Worm (Caenorhabditis elegans) whole organism, L2 larva: ENCODE results near the gene F44F4.3.

Experiments
- F13H6.1 ChIP-seq: sonication (generic microtip); optimal IDR thresholded peaks from 2 replicates; lab custom pipeline; 2016; ENCODE audit warnings: missing genetic modification characterization, missing compliant biosample characterization
- R02D3.7 ChIP-seq: fragments of 150-350 bp; optimal IDR thresholded peaks from 2 replicates; lab custom pipeline; 2014; ENCODE audit warnings: missing biosample characterization, missing genetic modification characterization
- ZK546.5 ChIP-seq: sonication (generic microtip); optimal IDR thresholded peaks from 2 replicates; lab custom pipeline; 2017; ENCODE audit warnings: missing biosample characterization, missing genetic modification characterization
- crh-2 ChIP-seq: sonication (generic microtip); optimal IDR thresholded peaks from 2 replicates; lab custom pipeline; 2017; ENCODE audit warnings: missing biosample characterization, missing genetic modification characterization
- egl-27 ChIP-seq: sonication (generic microtip); optimal IDR thresholded peaks from 3 replicates; lab custom pipeline; 2017; ENCODE audit warnings: missing biosample characterization, missing genetic modification reagents, missing genetic modification characterization
- elt-1 ChIP-seq: fragments of 150-350 bp; optimal IDR thresholded peaks from 2 replicates; lab custom pipeline; 2014; ENCODE audit warnings: missing biosample characterization, missing genetic modification characterization
- elt-3 ChIP-seq: sonication (generic microtip); optimal IDR thresholded peaks from 2 replicates; lab custom pipeline; 2017; ENCODE audit warnings: missing biosample characterization, missing genetic modification characterization
- fos-1 ChIP-seq: fragments of 150-350 bp; optimal IDR thresholded peaks from 2 replicates; lab custom pipeline; 2014; ENCODE audit warnings: missing biosample characterization, missing genetic modification characterization
- gmeb-1 ChIP-seq: fragments of 150-350 bp; optimal IDR thresholded peaks from 2 replicates; lab custom pipeline; 2014; ENCODE audit warnings: missing biosample characterization, missing genetic modification characterization
- lin-11 ChIP-seq: fragments of 150-350 bp; sonication (generic microtip); optimal IDR thresholded peaks from 2 replicates; lab custom pipeline; 2014; ENCODE audit warnings: missing biosample characterization, missing genetic modification characterization, inconsistent platforms, mixed read lengths
- lin-13 ChIP-seq: fragments of 150-350 bp; optimal IDR thresholded peaks from 2 replicates; lab custom pipeline; 2014; ENCODE audit warnings: missing biosample characterization, missing genetic modification reagents, missing genetic modification characterization
- mab-5 ChIP-seq: fragments of 150-350 bp; optimal IDR thresholded peaks from 2 replicates; lab custom pipeline; 2014; ENCODE audit warnings: missing biosample characterization, missing genetic modification characterization
- mbf-1 ChIP-seq: sonication (generic microtip); optimal IDR thresholded peaks from 2 replicates; lab custom pipeline; 2017; ENCODE audit warnings: missing biosample characterization, missing genetic modification characterization
- nhr-10 ChIP-seq: sonication (generic microtip); optimal IDR thresholded peaks from 2 replicates; lab custom pipeline; 2017; ENCODE audit warnings: missing biosample characterization, missing genetic modification characterization
- nhr-11 ChIP-seq: fragments of 150-350 bp; optimal IDR thresholded peaks from 2 replicates; lab custom pipeline; 2014; ENCODE audit warnings: missing biosample characterization, missing genetic modification characterization
- nhr-12 ChIP-seq: fragments of 150-350 bp; optimal IDR thresholded peaks from 2 replicates; lab custom pipeline; 2014; ENCODE audit warnings: missing biosample characterization, missing genetic modification characterization
- nhr-129 ChIP-seq: fragments of 150-350 bp; optimal IDR thresholded peaks from 2 replicates; lab custom pipeline; 2014; ENCODE audit warnings: missing biosample characterization, missing genetic modification characterization
- nhr-21 ChIP-seq: fragments of 150-350 bp; optimal IDR thresholded peaks from 2 replicates; lab custom pipeline; 2014; ENCODE audit warnings: missing biosample characterization, missing genetic modification characterization
- nhr-237 ChIP-seq: fragments of 150-350 bp; optimal IDR thresholded peaks from 2 replicates; lab custom pipeline; 2014; ENCODE audit warnings: missing biosample characterization, missing genetic modification characterization
- nhr-25 ChIP-seq: fragments of 150-350 bp; sonication (generic microtip); optimal IDR thresholded peaks from 3 replicates; lab custom pipeline; 2014; ENCODE audit warnings: missing biosample characterization, missing genetic modification characterization
- sem-4 ChIP-seq: fragments of 150-350 bp; optimal IDR thresholded peaks from 2 replicates; lab custom pipeline; 2014; ENCODE audit warnings: missing biosample characterization, missing genetic modification reagents, missing genetic modification characterization
- sma-3 ChIP-seq: sonication (generic microtip); optimal IDR thresholded peaks from 2 replicates; lab custom pipeline; 2016; ENCODE audit warnings: missing genetic modification reagents, missing genetic modification characterization, missing compliant biosample characterization
- sma-9 ChIP-seq, 2 experiments: fragments of 150-350 bp in 1 of 2; sonication (generic microtip) in 1 of 2; optimal IDR thresholded peaks; 2 replicates each; lab custom pipeline; 2014 to 2016; ENCODE audit warnings: missing genetic modification characterization in 2 of 2, mild to moderate bottlenecking in 1 of 2, missing biosample characterization in 1 of 2, missing compliant biosample characterization in 1 of 2, missing genetic modification reagents in 1 of 2, moderate library complexity in 1 of 2
- snpc-4 ChIP-seq: fragments of 150-350 bp; optimal IDR thresholded peaks from 2 replicates; lab custom pipeline; 2014; ENCODE audit warnings: missing biosample characterization, missing genetic modification characterization
- unc-55 ChIP-seq: fragments of 150-350 bp; sonication (generic microtip); optimal IDR thresholded peaks from 3 replicates; lab custom pipeline; 2014; ENCODE audit warnings: missing biosample characterization, missing genetic modification reagents, missing genetic modification characterization
- unc-62 ChIP-seq: fragments of 150-350 bp; optimal IDR thresholded peaks from 2 replicates; lab custom pipeline; 2014; ENCODE audit warnings: missing biosample characterization, missing genetic modification reagents, missing genetic modification characterization
- zag-1 ChIP-seq: fragments of 150-350 bp; optimal IDR thresholded peaks from 2 replicates; lab custom pipeline; 2014; ENCODE audit warnings: missing biosample characterization, missing genetic modification characterization
- ztf-1 ChIP-seq: fragments of 200-800 bp; sonication (Bioruptor generic); conservative IDR thresholded peaks from 2 replicates; pipeline ENCODE4 v1.3.6; 2022; ENCODE audit warnings: missing genetic modification characterization, missing compliant biosample characterization
- ztf-11 ChIP-seq: sonication (generic microtip); optimal IDR thresholded peaks from 2 replicates; lab custom pipeline; 2017; ENCODE audit warnings: missing biosample characterization, missing genetic modification characterization

The F44F4.3 gene

DNA sequence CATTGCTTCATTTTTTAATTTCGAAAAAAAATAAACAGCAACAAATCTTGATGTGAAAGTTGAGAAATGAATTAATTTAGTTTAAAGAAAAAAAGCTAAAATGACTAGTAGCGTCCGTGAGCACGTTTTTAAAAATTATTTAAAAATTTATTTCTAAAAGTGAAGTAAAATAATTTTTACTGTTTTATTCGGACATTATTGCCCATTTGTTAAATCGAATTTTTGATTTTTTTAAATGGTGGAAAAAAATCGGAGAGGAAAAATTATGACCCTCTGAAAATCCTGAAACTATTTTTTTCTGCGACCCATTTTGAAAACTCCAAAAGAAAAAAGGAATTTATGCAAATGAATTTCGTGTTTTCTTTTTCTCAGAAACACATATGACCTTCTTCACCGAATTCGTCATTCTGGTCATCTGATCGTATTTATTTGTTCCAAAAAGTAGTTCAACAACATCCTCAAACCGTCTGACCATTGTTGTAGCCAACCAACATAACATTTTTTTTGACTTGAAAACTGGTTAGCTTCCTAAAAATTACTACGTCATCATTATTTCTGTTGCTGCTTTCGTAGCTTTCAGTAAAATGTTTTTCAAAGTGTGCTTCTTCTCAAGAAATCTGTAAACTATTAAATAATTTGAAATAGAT, at the start of gene F44F4.3:
TSS of gene F44F4.3 (minus strand) at position 51 of the 647 bp plus-strand sequence.
- TF ChIP-seq nhr-25 = peak; percentile 49
- no peak for TF ChIP-seq elt-1
- TF ChIP-seq egl-27 (tag; lab: Kevin White, UChicago) = no peak

DNA sequence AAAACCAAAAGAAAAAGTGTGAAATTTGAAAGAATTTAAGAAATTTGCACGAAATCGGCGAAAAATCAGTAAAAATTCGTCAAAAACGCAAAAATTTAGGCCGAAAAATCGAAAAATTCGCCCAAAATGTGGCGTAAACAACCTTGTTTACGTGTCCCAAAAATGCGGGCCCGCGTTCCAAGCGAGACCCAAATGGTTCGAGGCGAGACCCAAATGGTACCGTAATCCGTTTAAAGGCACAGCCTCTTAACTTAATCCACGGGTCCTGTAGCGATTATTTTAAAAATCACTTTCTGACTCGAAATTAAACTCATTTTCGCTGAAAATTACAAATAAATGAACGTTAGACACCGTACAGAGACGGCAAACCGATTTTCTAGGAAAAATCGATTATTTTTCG, 49.6 kb upstream of the F44F4.3 start:
- no peak for TF ChIP-seq nhr-10 (tag; lab: Kevin White, UChicago)
- no peak for TF ChIP-seq nhr-129 (tag; lab: Kevin White, UChicago)
- no peak for TF ChIP-seq nhr-11
- TF ChIP-seq nhr-21 (tag; lab: Kevin White, UChicago) = no peak
- no peak for TF ChIP-seq nhr-237 (tag; lab: Kevin White, UChicago)
- no peak for TF ChIP-seq sma-9 (GFP tag; optimal IDR thresholded peaks at IDR 0.05; lab: Kevin White, UChicago)
- no peak for TF ChIP-seq sma-9 (tag; optimal IDR thresholded peaks at IDR 0.05; lab: Kevin White, UChicago)
- no peak for TF ChIP-seq lin-11
- TF ChIP-seq sem-4 (tag; lab: Kevin White, UChicago) = no peak
- no peak for TF ChIP-seq lin-13 (GFP tag; lab: Kevin White, UChicago)
- TF ChIP-seq, all 48 proteins: peak for 0

DNA sequence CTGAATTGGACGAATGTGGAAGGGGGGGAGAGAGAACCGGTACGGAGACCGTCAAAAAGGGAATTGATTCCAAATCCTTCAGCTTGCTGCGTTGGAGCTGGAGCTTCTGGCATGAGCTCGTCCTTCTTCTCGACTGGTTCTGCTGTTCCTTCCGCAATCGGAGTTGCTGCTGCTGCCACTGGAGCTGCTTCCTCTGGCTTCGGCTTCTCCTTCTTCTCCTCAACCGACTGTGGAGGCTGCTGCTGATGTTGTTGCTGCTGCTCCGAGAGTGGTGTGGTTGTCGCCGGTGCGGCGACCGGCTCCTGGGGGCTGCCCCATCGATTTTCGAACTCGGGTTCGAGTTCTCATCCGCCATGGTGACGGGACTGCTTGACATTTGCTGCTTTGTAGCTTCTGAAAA, 49.1 kb upstream of the F44F4.3 start, which contains the start of gene R03D7.2:
TSS of gene R03D7.2 (minus strand) at position 399 of the 400 bp plus-strand sequence.
- TF ChIP-seq mbf-1 (tag; lab: Kevin White, UChicago) (no peak), R02D3.7 (no peak), sem-4 (tag; lab: Kevin White, UChicago) (no peak), gmeb-1 (no peak), snpc-4 (tag; lab: Kevin White, UChicago) (no peak), crh-2 (no peak), ztf-11 (no peak), ztf-1 (GFP tag; lab: Robert Waterston, UW) (no peak), F13H6.1 (no peak), unc-62 (no peak), ZK546.5 (tag; lab: Kevin White, UChicago) (no peak), fos-1 (tag; lab: Kevin White, UChicago) (no peak), sma-3 (GFP tag; lab: Kevin White, UChicago) (no peak), nhr-12 (tag; lab: Kevin White, UChicago) (no peak)

DNA sequence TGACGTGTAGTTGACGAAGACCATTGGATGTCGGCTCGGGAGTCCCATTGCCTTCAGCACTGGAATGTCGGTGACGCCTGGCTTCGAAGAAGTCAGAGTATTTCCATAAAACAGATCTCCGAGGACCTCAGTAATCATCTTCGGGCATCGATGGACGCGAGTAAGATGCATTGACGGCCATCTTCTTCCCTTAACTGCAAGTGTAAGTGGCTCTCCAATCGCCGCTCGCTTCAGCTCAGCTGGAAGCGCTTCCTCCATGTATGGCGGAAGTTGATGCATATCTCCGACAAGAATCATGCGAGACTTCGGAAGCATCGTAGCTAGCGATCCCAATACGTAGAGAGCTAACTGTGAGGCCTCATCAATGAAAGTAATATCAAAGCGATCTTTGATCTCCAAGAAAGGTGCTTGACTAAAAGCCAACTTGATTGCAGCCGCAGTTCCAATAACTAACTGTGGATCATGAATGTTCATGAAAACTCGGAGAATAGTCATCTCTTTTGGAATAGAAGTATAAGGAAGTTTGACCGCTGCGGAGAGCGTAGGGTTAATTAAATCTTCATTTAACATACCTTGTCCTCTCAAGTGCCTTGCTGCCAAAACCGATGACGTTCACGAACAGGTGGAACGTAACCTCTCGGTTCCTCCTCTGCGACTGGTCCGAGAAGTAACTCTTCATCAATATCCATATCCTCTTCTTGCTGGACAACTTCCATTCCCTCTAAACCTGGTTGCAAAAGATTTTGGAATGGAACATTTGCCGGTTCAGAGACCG, 48.4 kb upstream of the F44F4.3 start:
- TF ChIP-seq ztf-11 (no peak), lin-11 (no peak), mab-5 (tag; lab: Kevin White, UChicago) (no peak)

DNA sequence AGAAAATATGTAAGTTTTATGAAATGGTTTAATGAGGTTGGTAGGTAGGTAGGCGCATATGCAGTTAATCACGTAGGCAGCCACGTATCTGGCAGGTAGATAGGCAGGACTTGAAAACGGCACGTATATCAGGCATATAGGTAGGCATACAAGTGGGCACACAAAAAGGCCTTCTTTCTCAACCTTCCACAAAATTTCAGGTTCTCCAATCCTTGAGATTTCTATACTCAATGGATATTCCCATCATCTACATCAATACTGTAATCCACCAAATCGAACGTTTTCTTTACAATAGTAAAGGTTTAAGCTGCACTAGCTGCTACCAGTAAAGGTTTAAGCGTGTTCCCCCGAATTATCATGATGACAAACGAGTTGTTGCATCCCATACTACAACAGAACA, 46.6 kb upstream of the F44F4.3 start:
- TF ChIP-seq snpc-4 (tag; lab: Kevin White, UChicago) = no peak
- TF ChIP-seq ztf-11 = no peak
- TF ChIP-seq nhr-10 (tag; lab: Kevin White, UChicago) = no peak
- TF ChIP-seq R02D3.7 = no peak
- TF ChIP-seq zag-1 (tag; lab: Kevin White, UChicago) = no peak
- no peak for TF ChIP-seq elt-3
- no peak for TF ChIP-seq unc-55 (GFP tag; lab: Kevin White, UChicago)
- TF ChIP-seq sma-3 (GFP tag; lab: Kevin White, UChicago) = no peak
- TF ChIP-seq, all 48 proteins: peak for 0
